Worm (Caenorhabditis elegans): ENCODE results near the gene Y43F8B.17.

Y43F8B.17 gene

DNA sequence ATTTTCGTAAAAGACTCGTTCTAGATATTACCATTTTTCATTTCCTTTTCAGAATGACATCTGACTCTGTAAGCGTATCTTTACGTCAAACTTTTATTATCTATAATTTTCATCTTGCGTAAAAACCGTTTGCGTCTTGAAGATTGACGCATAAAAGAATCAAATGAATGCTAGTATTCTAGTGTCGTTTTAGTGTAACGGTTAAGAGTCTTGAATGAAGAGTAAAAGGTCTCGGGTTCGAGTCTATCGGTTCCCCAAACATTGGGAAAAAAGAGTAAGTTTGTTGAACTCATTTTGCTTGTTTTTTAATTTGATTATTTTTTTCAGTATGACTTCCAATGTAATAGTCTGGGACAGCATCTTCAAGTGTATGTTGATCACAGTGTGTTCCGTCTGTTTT, at the start of gene Y43F8B.17:
Gene Y43F8B.17 (plus strand): TSS at position 215 of the 400 bp plus-strand sequence.
- TF ChIP-seq ref-1 (GFP tag; conservative IDR thresholded peaks at IDR 0.05) (no peak), tab-1 (GFP tag; IDR thresholded peaks at IDR 0.05) (no peak), flt-1 (GFP tag; IDR thresholded peaks at IDR 0.05) (no peak), ztf-29 (GFP tag; IDR thresholded peaks at IDR 0.05) (no peak), ztf-23 (GFP tag; IDR thresholded peaks at IDR 0.05) (no peak), klf-2 (GFP tag; conservative IDR thresholded peaks at IDR 0.05) (no peak), cog-1 (tag; optimal IDR thresholded peaks at IDR 0.05) (no peak), med-1 (GFP tag; optimal IDR thresholded peaks at IDR 0.05; ENCODE audit: insufficient read depth) (no peak), T22C8.4 (GFP tag; IDR thresholded peaks at IDR 0.05) (no peak)

DNA sequence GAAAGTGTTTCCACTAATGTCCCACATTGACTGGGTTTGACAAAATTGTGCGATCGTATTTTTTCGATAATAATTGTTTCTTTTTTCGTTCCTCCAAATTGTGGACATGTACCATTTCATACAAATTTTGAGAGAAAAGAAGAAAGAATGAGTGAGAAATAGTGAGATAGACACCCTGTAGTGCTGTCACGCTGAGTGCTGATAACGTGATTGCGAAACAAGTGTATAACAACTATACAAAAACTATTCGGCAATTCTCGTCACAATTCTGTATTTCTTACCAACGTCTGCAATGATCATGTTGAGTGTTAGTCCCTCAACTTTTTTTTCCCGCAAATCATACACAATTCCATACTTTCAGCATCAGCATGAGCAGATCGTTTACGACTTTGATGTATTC, 48.2 kb upstream of the Y43F8B.17 start, which contains the start of gene C25F9.14:
Gene C25F9.14 (plus strand): TSS at position 178 of the 400 bp plus-strand sequence.
- no peak for TF ChIP-seq T22C8.4 (GFP tag; IDR thresholded peaks at IDR 0.05)
- no peak for TF ChIP-seq tab-1 (GFP tag; IDR thresholded peaks at IDR 0.05)
- no peak for TF ChIP-seq flt-1 (GFP tag; IDR thresholded peaks at IDR 0.05)
- no peak for TF ChIP-seq ztf-23 (GFP tag; IDR thresholded peaks at IDR 0.05)
- no peak for TF ChIP-seq klf-2 (GFP tag; conservative IDR thresholded peaks at IDR 0.05)
- no peak for TF ChIP-seq ztf-29 (GFP tag; IDR thresholded peaks at IDR 0.05)
- no peak for TF ChIP-seq cog-1 (tag; optimal IDR thresholded peaks at IDR 0.05)
- no peak for TF ChIP-seq med-1 (GFP tag; optimal IDR thresholded peaks at IDR 0.05; ENCODE audit: insufficient read depth)
- TF ChIP-seq ref-1 (GFP tag; conservative IDR thresholded peaks at IDR 0.05), result no peak

DNA sequence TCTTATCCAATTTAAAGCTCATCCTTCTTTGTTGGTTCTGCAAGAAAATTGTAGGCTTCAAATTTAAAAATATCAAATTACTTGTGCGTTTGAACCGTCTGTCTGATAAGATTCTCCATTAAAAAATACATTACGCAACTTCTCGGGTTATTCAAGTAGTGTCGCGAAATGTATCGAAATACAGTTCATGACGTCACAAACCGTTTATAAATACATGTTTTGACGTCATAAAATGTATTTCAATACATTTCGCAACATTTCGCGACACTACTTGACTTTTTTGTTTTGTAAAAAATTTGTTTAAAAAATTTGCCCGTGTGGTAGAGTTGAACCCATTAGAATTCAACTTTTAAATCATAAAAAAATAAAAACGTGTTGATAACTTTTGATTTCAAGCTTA, 40.9 kb upstream of the Y43F8B.17 start:
- no peak for TF ChIP-seq med-1 (GFP tag; optimal IDR thresholded peaks at IDR 0.05; ENCODE audit: insufficient read depth)
- TF ChIP-seq cog-1 (tag; optimal IDR thresholded peaks at IDR 0.05), result no peak
- no peak for TF ChIP-seq ref-1 (GFP tag; conservative IDR thresholded peaks at IDR 0.05)
- TF ChIP-seq ztf-29 (GFP tag; IDR thresholded peaks at IDR 0.05), result no peak
- no peak for TF ChIP-seq flt-1 (GFP tag; IDR thresholded peaks at IDR 0.05)
- TF ChIP-seq tab-1 (GFP tag; IDR thresholded peaks at IDR 0.05), result no peak
- TF ChIP-seq ztf-23 (GFP tag; IDR thresholded peaks at IDR 0.05), result no peak
- no peak for TF ChIP-seq T22C8.4 (GFP tag; IDR thresholded peaks at IDR 0.05)
- no peak for TF ChIP-seq klf-2 (GFP tag; conservative IDR thresholded peaks at IDR 0.05)

DNA sequence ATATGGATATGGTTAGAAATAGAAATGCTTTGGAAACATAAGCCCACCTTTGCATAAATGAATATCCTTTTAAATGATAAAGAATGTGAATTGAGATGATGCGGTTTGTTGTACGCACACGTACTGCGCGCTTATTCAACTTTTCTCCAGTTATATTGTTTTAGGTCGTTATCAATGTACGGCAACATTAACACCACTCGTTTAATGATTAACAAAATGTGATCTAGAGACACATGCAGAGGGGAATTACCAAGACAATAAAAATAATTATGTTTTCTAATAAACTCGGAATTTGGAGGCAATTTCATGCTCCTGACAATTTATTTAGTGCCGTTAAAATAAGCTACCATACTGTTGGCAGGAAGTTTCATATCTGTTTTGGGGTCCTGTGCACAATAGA, 39.1 kb upstream of the Y43F8B.17 start, which contains the start of gene M04C3.1:
Gene M04C3.1 (minus strand): TSS at position 164 of the 400 bp plus-strand sequence.
- TF ChIP-seq tab-1 (GFP tag; IDR thresholded peaks at IDR 0.05), result no peak
- TF ChIP-seq cog-1 (tag; optimal IDR thresholded peaks at IDR 0.05), result no peak
- TF ChIP-seq T22C8.4 (GFP tag; IDR thresholded peaks at IDR 0.05), result no peak
- TF ChIP-seq flt-1 (GFP tag; IDR thresholded peaks at IDR 0.05), result no peak
- no peak for TF ChIP-seq med-1 (GFP tag; optimal IDR thresholded peaks at IDR 0.05; ENCODE audit: insufficient read depth)
- no peak for TF ChIP-seq ztf-29 (GFP tag; IDR thresholded peaks at IDR 0.05)
- TF ChIP-seq klf-2 (GFP tag; conservative IDR thresholded peaks at IDR 0.05), result no peak
- no peak for TF ChIP-seq ztf-23 (GFP tag; IDR thresholded peaks at IDR 0.05)
- TF ChIP-seq ref-1 (GFP tag; conservative IDR thresholded peaks at IDR 0.05), result no peak

DNA sequence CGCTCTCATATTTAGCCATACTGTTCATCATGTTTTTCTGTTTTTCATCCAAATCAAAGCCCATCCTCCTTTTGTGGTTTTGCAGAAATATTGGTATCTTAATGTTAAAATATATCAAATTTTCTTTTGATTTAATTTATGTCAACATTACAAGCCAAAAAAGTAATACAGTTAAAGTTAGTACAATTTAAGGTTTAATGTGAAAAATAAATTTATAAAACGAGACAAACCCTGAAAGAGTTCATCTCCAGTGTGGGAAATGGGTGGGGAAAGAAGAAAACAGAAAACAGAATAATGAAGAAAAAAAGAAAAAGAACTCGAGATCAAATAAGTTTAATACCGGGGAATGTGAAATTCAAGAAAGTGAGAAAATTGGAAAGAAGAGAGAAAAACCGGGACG, 35.7 kb upstream of the Y43F8B.17 start, which contains the start of gene M04C3.2:
Gene M04C3.2 (minus strand): TSS at position 101 of the 400 bp plus-strand sequence.
- TF ChIP-seq tab-1 (GFP tag; IDR thresholded peaks at IDR 0.05), result no peak
- no peak for TF ChIP-seq flt-1 (GFP tag; IDR thresholded peaks at IDR 0.05)
- no peak for TF ChIP-seq T22C8.4 (GFP tag; IDR thresholded peaks at IDR 0.05)
- TF ChIP-seq cog-1 (tag; optimal IDR thresholded peaks at IDR 0.05), result no peak

DNA sequence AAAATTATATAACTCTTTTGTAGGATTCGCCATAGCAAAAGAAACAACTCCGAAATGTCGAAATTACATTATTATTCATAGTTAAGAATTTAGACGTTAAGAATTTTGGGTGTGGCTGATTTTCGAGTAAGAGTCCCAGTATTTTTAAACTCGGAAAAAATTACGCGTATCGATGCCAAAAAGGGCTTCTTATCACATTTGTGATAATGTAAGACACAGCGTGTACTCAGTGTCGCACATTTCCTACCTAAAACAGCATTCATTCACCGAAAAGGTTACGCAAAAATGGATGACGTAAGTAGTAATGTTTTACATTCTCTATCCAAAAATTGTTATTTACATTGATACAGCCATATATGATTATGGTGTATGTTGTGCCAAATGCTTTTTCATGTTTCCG, 35.0 kb upstream of the Y43F8B.17 start, which contains the start of gene M04C3.5:
Gene M04C3.5 (plus strand): TSS at position 190 of the 400 bp plus-strand sequence.
- no peak for TF ChIP-seq T22C8.4 (GFP tag; IDR thresholded peaks at IDR 0.05)
- no peak for TF ChIP-seq med-1 (GFP tag; optimal IDR thresholded peaks at IDR 0.05; ENCODE audit: insufficient read depth)
- TF ChIP-seq ztf-23 (GFP tag; IDR thresholded peaks at IDR 0.05), result no peak
- no peak for TF ChIP-seq flt-1 (GFP tag; IDR thresholded peaks at IDR 0.05)
- TF ChIP-seq cog-1 (tag; optimal IDR thresholded peaks at IDR 0.05), result no peak
- no peak for TF ChIP-seq klf-2 (GFP tag; conservative IDR thresholded peaks at IDR 0.05)
- TF ChIP-seq ztf-29 (GFP tag; IDR thresholded peaks at IDR 0.05), result no peak
- no peak for TF ChIP-seq tab-1 (GFP tag; IDR thresholded peaks at IDR 0.05)
- no peak for TF ChIP-seq ref-1 (GFP tag; conservative IDR thresholded peaks at IDR 0.05)

DNA sequence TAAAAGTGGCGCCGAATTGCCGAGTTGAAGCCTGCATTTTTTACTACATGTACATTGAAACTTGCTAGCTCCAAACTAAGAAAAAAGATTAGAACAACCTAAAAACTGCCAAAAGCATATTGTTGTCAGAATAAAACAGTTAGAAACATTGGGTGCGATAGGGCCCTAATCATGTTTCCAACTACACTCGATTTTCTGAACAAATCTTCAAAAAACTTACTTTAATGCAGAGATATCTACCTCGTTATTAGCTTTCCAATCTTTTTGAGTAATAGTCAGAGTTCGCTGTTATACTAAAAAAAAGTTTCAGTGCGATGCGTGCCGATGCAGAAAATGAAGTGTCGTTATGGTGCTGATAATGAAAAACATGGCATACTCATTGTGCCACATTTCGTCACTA, 28.9 kb upstream of the Y43F8B.17 start, which contains the start of the genes Y43F8B.13 and Y43F8B.14:
Gene Y43F8B.13 (plus strand): TSS at position 301 of the 400 bp plus-strand sequence.
Gene Y43F8B.14 (minus strand): TSS at position 322 of the 400 bp plus-strand sequence.
- TF ChIP-seq ref-1 (GFP tag; conservative IDR thresholded peaks at IDR 0.05), result no peak
- no peak for TF ChIP-seq flt-1 (GFP tag; IDR thresholded peaks at IDR 0.05)
- no peak for TF ChIP-seq med-1 (GFP tag; optimal IDR thresholded peaks at IDR 0.05; ENCODE audit: insufficient read depth)
- TF ChIP-seq ztf-23 (GFP tag; IDR thresholded peaks at IDR 0.05), result no peak
- TF ChIP-seq T22C8.4 (GFP tag; IDR thresholded peaks at IDR 0.05), result no peak
- TF ChIP-seq tab-1 (GFP tag; IDR thresholded peaks at IDR 0.05), result no peak
- TF ChIP-seq klf-2 (GFP tag; conservative IDR thresholded peaks at IDR 0.05), result no peak
- TF ChIP-seq cog-1 (tag; optimal IDR thresholded peaks at IDR 0.05), result no peak
- no peak for TF ChIP-seq ztf-29 (GFP tag; IDR thresholded peaks at IDR 0.05)

DNA sequence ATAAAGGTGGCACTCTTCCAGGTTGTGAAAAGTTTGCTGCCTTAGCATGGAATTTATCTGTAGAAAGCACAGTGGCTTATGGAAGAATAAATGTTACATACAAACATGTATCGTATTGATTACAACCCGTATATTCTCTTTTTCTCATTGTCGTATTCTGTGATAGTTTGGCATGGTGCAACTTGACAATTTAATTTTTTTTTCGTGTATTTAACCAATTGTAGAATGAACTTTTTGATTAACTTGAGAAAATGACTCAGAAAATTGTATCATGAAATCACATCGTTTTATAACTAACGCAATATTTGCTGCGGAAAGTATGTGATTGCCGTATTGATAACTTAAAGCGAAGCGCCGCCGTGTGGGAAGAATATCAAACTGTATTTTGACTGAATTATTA, 27.4 kb upstream of the Y43F8B.17 start, which contains the start of gene Y43F8B.24:
Gene Y43F8B.24 (plus strand): TSS at position 301 of the 400 bp plus-strand sequence.
- no peak for TF ChIP-seq tab-1 (GFP tag; IDR thresholded peaks at IDR 0.05)

DNA sequence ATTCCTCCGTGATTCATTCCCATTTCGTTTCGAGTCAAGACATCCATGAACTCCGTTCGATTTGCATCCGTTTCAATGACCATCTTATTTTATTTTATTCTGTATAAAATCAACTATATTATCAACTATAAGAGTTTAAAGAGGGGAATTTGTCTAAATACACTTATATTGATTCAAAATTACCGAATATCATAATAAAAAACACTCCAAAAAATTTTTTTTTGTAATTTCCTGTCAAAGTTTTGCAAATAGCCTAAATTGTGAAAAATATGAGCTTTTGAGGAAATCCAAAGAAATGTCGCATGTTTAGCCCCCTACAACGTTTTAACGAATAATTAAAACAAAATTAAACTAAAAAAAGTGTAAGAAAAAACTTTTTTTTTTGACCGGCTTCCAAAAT, 22.5 kb upstream of the Y43F8B.17 start, which contains the start of gene Y43F8B.15:
Gene Y43F8B.15 (minus strand): TSS at position 101 of the 400 bp plus-strand sequence.
- TF ChIP-seq T22C8.4 (GFP tag; IDR thresholded peaks at IDR 0.05) (no peak), cog-1 (tag; optimal IDR thresholded peaks at IDR 0.05) (no peak), tab-1 (GFP tag; IDR thresholded peaks at IDR 0.05) (no peak), klf-2 (GFP tag; conservative IDR thresholded peaks at IDR 0.05) (no peak), ztf-29 (GFP tag; IDR thresholded peaks at IDR 0.05) (no peak), ref-1 (GFP tag; conservative IDR thresholded peaks at IDR 0.05) (no peak), med-1 (GFP tag; optimal IDR thresholded peaks at IDR 0.05; ENCODE audit: insufficient read depth) (no peak), flt-1 (GFP tag; IDR thresholded peaks at IDR 0.05) (no peak), ztf-23 (GFP tag; IDR thresholded peaks at IDR 0.05) (no peak)

DNA sequence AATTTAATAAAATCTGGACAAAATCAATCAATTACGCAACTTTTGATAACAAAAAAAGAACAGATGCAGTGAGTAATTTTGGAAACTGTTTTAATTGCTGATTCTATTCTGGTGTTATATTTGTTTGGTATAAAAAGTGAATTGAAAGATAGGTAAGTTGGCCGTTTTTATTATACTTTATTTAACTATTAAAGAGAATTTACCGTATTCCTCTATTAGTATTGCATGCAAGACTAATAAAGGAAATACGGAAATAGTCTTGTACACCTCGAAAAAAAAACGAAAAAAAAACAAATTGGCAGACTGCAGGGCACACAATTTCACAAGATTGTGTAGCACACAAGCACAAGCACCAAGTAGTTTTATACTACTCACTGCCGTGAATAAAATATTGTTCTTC, 21.9 kb upstream of the Y43F8B.17 start, which contains the start of gene Y43F8B.25:
Gene Y43F8B.25 (plus strand): TSS at position 301 of the 400 bp plus-strand sequence.
- TF ChIP-seq flt-1 (GFP tag; IDR thresholded peaks at IDR 0.05) (no peak), ztf-23 (GFP tag; IDR thresholded peaks at IDR 0.05) (no peak), ztf-29 (GFP tag; IDR thresholded peaks at IDR 0.05) (no peak), med-1 (GFP tag; optimal IDR thresholded peaks at IDR 0.05; ENCODE audit: insufficient read depth) (no peak), T22C8.4 (GFP tag; IDR thresholded peaks at IDR 0.05) (no peak), ref-1 (GFP tag; conservative IDR thresholded peaks at IDR 0.05) (no peak), cog-1 (tag; optimal IDR thresholded peaks at IDR 0.05) (no peak), tab-1 (GFP tag; IDR thresholded peaks at IDR 0.05) (no peak), klf-2 (GFP tag; conservative IDR thresholded peaks at IDR 0.05) (no peak)

Data from whole organism, midembryonic.